Fruit fly (Drosophila melanogaster): ENCODE results near the gene CG11911.

The CG11911 gene

dm6 chr2L:286421-286820 lies 34.6 kb downstream of the CG11911 start (continued):
- TF ChIP-seq Fer1 (GFP tag; optimal IDR thresholded peaks at IDR 0.05) (peak; percentile 80), Mrtf (GFP tag; IDR thresholded peaks at IDR 0.05) (peak; percentile 71; the same call in 2 of the 3 replicates), cwo (GFP tag; optimal IDR thresholded peaks at IDR 0.05) (peak; percentile 77), odd (GFP tag; optimal IDR thresholded peaks at IDR 0.05) (peak; percentile 21), sim (GFP tag; IDR thresholded peaks at IDR 0.05) (no peak), al (GFP tag; IDR thresholded peaks at IDR 0.05) (peak; percentile 55; the same call in 1 of the 2 replicates), exex (tag; optimal IDR thresholded peaks at IDR 0.05) (peak; percentile 50), bigmax (GFP tag; optimal IDR thresholded peaks at IDR 0.05) (no peak), Abd-B (GFP tag; optimal IDR thresholded peaks at IDR 0.05) (no peak), CG4328 (GFP tag; optimal IDR thresholded peaks at IDR 0.05) (peak; percentile 58), pan (optimal IDR thresholded peaks at IDR 0.05) (no peak), pan (GFP tag; optimal IDR thresholded peaks at IDR 0.05 in 1 of 2, IDR thresholded peaks at IDR 0.05 in 1 of 2) (peak in 1 of 2 experiments; percentile 80), gro (GFP tag; optimal IDR thresholded peaks at IDR 0.05) (peak; percentile 78), B-H2 (GFP tag; optimal IDR thresholded peaks at IDR 0.05) (peak; percentile 87), sc (optimal IDR thresholded peaks at IDR 0.05) (no peak), sc (GFP tag; optimal IDR thresholded peaks at IDR 0.05) (no peak), so (GFP tag; IDR thresholded peaks at IDR 0.05) (peak; percentile 70; the same call in 2 of the 3 replicates), pzg (GFP tag; optimal IDR thresholded peaks at IDR 0.05) (peak; percentile 22), CG11696 (GFP tag; IDR thresholded peaks at IDR 0.05) (no peak), Optix (GFP tag; IDR thresholded peaks at IDR 0.05) (peak; percentile 75), ci (GFP tag; IDR thresholded peaks at IDR 0.05) (peak; percentile 78), CG1792 (GFP tag; optimal IDR thresholded peaks at IDR 0.05) (no peak), usp (GFP tag; optimal IDR thresholded peaks at IDR 0.05) (no peak), tap (tag; optimal IDR thresholded peaks at IDR 0.05) (peak; percentile 54), chn (GFP tag; optimal IDR thresholded peaks at IDR 0.05) (peak; percentile 47), Hsf (GFP tag; optimal IDR thresholded peaks at IDR 0.05) (peak; percentile 66), maf-S (GFP tag; optimal IDR thresholded peaks at IDR 0.05) (no peak), disco-r (GFP tag; optimal IDR thresholded peaks at IDR 0.05) (no peak), Xrp1 (GFP tag; IDR thresholded peaks at IDR 0.05) (peak; percentile 67), lola (GFP tag; optimal IDR thresholded peaks at IDR 0.05) (no peak), CG31224 (GFP tag; IDR thresholded peaks at IDR 0.05) (0 out of 2 replicates have a peak, but pooled peaks have one; percentile 44), bab2 (GFP tag; optimal IDR thresholded peaks at IDR 0.05) (peak; percentile 58), Vsx1 (GFP tag; optimal IDR thresholded peaks at IDR 0.05) (peak; percentile 45), D (optimal IDR thresholded peaks at IDR 0.05) (no peak), D (GFP tag; optimal IDR thresholded peaks at IDR 0.05) (no peak), Chrac-16 (GFP tag; optimal IDR thresholded peaks at IDR 0.05) (peak; percentile 58), CG13296 (GFP tag; optimal IDR thresholded peaks at IDR 0.05) (peak; percentile 62), HLHmδ (GFP tag; optimal IDR thresholded peaks at IDR 0.05) (peak; percentile 19), CG4360 (GFP tag; IDR thresholded peaks at IDR 0.05) (peak; percentile 44; the same call in 1 of the 2 replicates), croc (GFP tag; conservative IDR thresholded peaks at IDR 0.05) (no peak), zfh1 (GFP tag; IDR thresholded peaks at IDR 0.05) (peak; percentile 67; the same call in 2 of the 3 replicates), CG13624 (GFP tag; optimal IDR thresholded peaks at IDR 0.05) (peak; percentile 67), peb (GFP tag; IDR thresholded peaks at IDR 0.05) (no peak), Bdp1 (GFP tag; optimal IDR thresholded peaks at IDR 0.05) (no peak), klu (GFP tag; IDR thresholded peaks at IDR 0.05) (no peak), CG15011 (GFP tag; optimal IDR thresholded peaks at IDR 0.05) (no peak), CG12744 (GFP tag; optimal IDR thresholded peaks at IDR 0.05) (peak; percentile 54), CG4854 (GFP tag; optimal IDR thresholded peaks at IDR 0.05) (peak; percentile 6), MTF-1 (GFP tag; optimal IDR thresholded peaks at IDR 0.05; ENCODE audit: borderline replicate concordance) (peak; percentile 62), CG8290 (GFP tag; optimal IDR thresholded peaks at IDR 0.05) (no peak), CG8290 (tag; optimal IDR thresholded peaks at IDR 0.05) (peak in 1 of 2 experiments; percentile 97), ranshi (GFP tag; IDR thresholded peaks at IDR 0.05) (peak; percentile 80), CG8281 (tag; optimal IDR thresholded peaks at IDR 0.05) (no peak)
